Fruit fly (Drosophila melanogaster): ENCODE data around the gene poe.

poe gene

DNA sequence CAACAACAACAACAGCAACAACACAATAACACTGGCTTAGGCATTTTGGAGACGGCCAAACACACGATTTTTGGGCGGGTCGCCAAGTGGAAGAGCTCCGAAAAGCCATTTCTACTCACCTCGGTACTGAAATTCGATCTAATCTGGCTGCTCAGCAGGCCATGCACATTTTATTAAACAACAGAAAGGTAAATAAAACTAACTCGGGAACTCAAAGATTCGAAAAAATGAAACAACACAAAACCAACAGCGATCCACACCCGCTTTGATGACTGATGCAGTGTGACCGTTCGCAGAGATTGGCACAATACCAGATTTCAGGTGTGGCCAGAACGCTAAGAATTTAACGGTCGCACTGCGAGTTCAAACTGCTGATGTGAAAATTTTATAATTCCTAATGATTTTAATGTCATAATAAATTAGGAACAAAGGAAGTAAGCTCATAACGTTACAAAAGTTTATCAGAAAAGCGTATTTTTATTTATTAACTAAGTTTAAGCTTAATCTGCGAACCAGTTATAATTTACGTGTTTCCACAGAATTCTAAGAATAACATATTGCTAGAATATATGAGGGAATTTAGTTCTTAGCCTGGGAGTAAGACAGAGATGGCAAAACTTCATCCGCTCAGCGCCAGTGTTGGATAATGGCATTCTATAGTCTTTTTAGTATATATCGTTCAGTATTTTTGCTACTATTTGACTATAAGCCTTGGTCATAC, 11.4 kb upstream of the poe start, which contains the start of gene Mcr (continued):
- TF ChIP-seq mam (GFP tag; optimal IDR thresholded peaks at IDR 0.05) (peak; percentile 18), Ets65A (GFP tag) (peak; percentile 38), grn (GFP tag; optimal IDR thresholded peaks at IDR 0.05) (no peak), PHDP (tag; optimal IDR thresholded peaks at IDR 0.05) (no peak), inv (GFP tag; IDR thresholded peaks at IDR 0.05; ENCODE audit: partially characterized antibody) (peak; percentile 35; the same call in 1 of the 2 replicates), sens (GFP tag) (peak; percentile 28), CG13624 (GFP tag; optimal IDR thresholded peaks at IDR 0.05) (peak; percentile 45), ems (GFP tag; optimal IDR thresholded peaks at IDR 0.05) (peak; percentile 8), BtbVII (GFP tag; optimal IDR thresholded peaks at IDR 0.05) (no peak), crol (GFP tag; IDR thresholded peaks at IDR 0.05) (no peak), Lhr (GFP tag; optimal IDR thresholded peaks at IDR 0.05) (peak; percentile 82), CG6791 (GFP tag; IDR thresholded peaks at IDR 0.05; ENCODE audit: partially characterized antibody) (peak; percentile 36; the same call in 2 of the 3 replicates), CG8478 (optimal IDR thresholded peaks at IDR 0.05) (no peak), az2 (GFP tag; optimal IDR thresholded peaks at IDR 0.05) (no peak), pnt (GFP tag; optimal IDR thresholded peaks at IDR 0.05) (no peak), Ptx1 (GFP tag; IDR thresholded peaks at IDR 0.05) (0 out of 2 replicates have a peak, but pooled peaks have one; percentile 26), tgo (GFP tag; IDR thresholded peaks at IDR 0.05) (no peak), Sin3A (optimal IDR thresholded peaks at IDR 0.05) (peak; percentile 85), CG14441 (GFP tag; IDR thresholded peaks at IDR 0.05) (0 out of 2 replicates have a peak, but pooled peaks have one; percentile 12), CG14050 (GFP tag; IDR thresholded peaks at IDR 0.05) (no peak), CG17568 (GFP tag; optimal IDR thresholded peaks at IDR 0.05) (no peak), stwl (tag; optimal IDR thresholded peaks at IDR 0.05) (peak; percentile 64), eyg (GFP tag; optimal IDR thresholded peaks at IDR 0.05) (no peak), CG2116 (GFP tag; optimal IDR thresholded peaks at IDR 0.05) (peak; percentile 50), CG2120 (GFP tag; optimal IDR thresholded peaks at IDR 0.05) (peak; percentile 51), CoRest (tag; optimal IDR thresholded peaks at IDR 0.05) (peak; percentile 54), lbe (GFP tag; optimal IDR thresholded peaks at IDR 0.05) (no peak), CG4617 (GFP tag; optimal IDR thresholded peaks at IDR 0.05; ENCODE audit: borderline replicate concordance) (no peak), zfh2 (GFP tag; optimal IDR thresholded peaks at IDR 0.05) (peak; percentile 11), CG9932 (GFP tag; IDR thresholded peaks at IDR 0.05) (peak; percentile 52; the same call in 1 of the 2 replicates), CG11504 (tag; optimal IDR thresholded peaks at IDR 0.05) (peak; percentile 21), Neu2 (GFP tag; optimal IDR thresholded peaks at IDR 0.05; ENCODE audit: borderline replicate concordance) (peak; percentile 19), HLHmδ (GFP tag; optimal IDR thresholded peaks at IDR 0.05) (peak; percentile 0), ato (GFP tag; IDR thresholded peaks at IDR 0.05; ENCODE audit: partially characterized antibody) (no peak), kni (GFP tag; optimal IDR thresholded peaks at IDR 0.05) (no peak), CG15011 (GFP tag; optimal IDR thresholded peaks at IDR 0.05) (no peak), CG11093 (GFP tag; IDR thresholded peaks at IDR 0.05) (no peak), btn (GFP tag; optimal IDR thresholded peaks at IDR 0.05) (peak; percentile 2), pfk (GFP tag; optimal IDR thresholded peaks at IDR 0.05) (no peak), kay (GFP tag; optimal IDR thresholded peaks at IDR 0.05) (peak; percentile 50), CG31441 (GFP tag; IDR thresholded peaks at IDR 0.05) (peak; percentile 12; the same call in 1 of the 2 replicates), gem (tag; optimal IDR thresholded peaks at IDR 0.05) (peak; percentile 28), CG14710 (tag; optimal IDR thresholded peaks at IDR 0.05) (peak; percentile 75), wdn (GFP tag; IDR thresholded peaks at IDR 0.05) (no peak), tx (GFP tag; optimal IDR thresholded peaks at IDR 0.05) (peak; percentile 10), vvl (GFP tag; IDR thresholded peaks at IDR 0.05) (0 out of 2 replicates have a peak, but pooled peaks have one; percentile 26), trem (tag; optimal IDR thresholded peaks at IDR 0.05) (peak; percentile 48), bbx (GFP tag; IDR thresholded peaks at IDR 0.05; ENCODE audit: partially characterized antibody) (peak; percentile 12; the same call in 1 of the 2 replicates), Hmx (GFP tag; optimal IDR thresholded peaks at IDR 0.05) (no peak), nmo (GFP tag; optimal IDR thresholded peaks at IDR 0.05) (peak; percentile 48)
